Fruit fly (Drosophila melanogaster) whole organism, wandering third instar larva: ENCODE data around the gene CG31550.

Experiments
- CG32264 ChIP-seq: fragments of 200-800 bp; sonication (Bioruptor generic); optimal IDR thresholded peaks from 2 replicates; lab custom pipeline; 2016; ENCODE audit warnings: missing biosample characterization, missing genetic modification characterization
- CG9705 ChIP-seq: fragments of 200-800 bp; sonication (Bioruptor generic); optimal IDR thresholded peaks from 2 replicates; lab custom pipeline; 2018; ENCODE audit warnings: missing biosample characterization, mild to moderate bottlenecking, missing genetic modification characterization
- CrebA ChIP-seq: fragments of 200-800 bp; sonication (Bioruptor generic); optimal IDR thresholded peaks from 2 replicates; lab custom pipeline; 2016; ENCODE audit warnings: missing biosample characterization, mild to moderate bottlenecking, missing genetic modification characterization, borderline replicate concordance
- Dfd ChIP-seq: fragments of >200 bp; optimal IDR thresholded peaks from 2 replicates; lab custom pipeline; 2017; ENCODE audit warnings: missing biosample characterization, missing genetic modification characterization
- Dif ChIP-seq: fragments of 200-275, 200-300 bp; sonication (Bioruptor generic); optimal IDR thresholded peaks from 2 replicates; lab custom pipeline; 2018; ENCODE audit warnings: missing biosample characterization, missing genetic modification characterization; ENCODE audit not compliant: partially characterized antibody
- GATAd ChIP-seq: sonication (Bioruptor generic); optimal IDR thresholded peaks from 2 replicates; lab custom pipeline; 2016; ENCODE audit warnings: missing biosample characterization, missing genetic modification characterization
- HLH106 ChIP-seq: fragments of 200-800 bp; optimal IDR thresholded peaks from 3 replicates; lab custom pipeline; 2019; ENCODE audit warnings: missing biosample characterization, mild to moderate bottlenecking, missing genetic modification characterization, moderate library complexity
- Hnf4 ChIP-seq: fragments of 200-800 bp; sonication (Bioruptor generic); optimal IDR thresholded peaks from 2 replicates; lab custom pipeline; 2016; ENCODE audit warnings: missing biosample characterization, mild to moderate bottlenecking, missing genetic modification characterization
- Hr78 ChIP-seq: fragments of >200 bp; optimal IDR thresholded peaks from 2 replicates; lab custom pipeline; 2017; ENCODE audit warnings: missing biosample characterization, missing genetic modification characterization
- Hr83 ChIP-seq: fragments of 200-300 bp; sonication (Bioruptor generic); optimal IDR thresholded peaks from 2 replicates; lab custom pipeline; 2016; ENCODE audit warnings: missing biosample characterization, mild to moderate bottlenecking, missing genetic modification characterization, moderate library complexity; ENCODE audit not compliant: poor library complexity, severe bottlenecking
- Jra ChIP-seq: sonication (Bioruptor generic); optimal IDR thresholded peaks from 2 replicates; lab custom pipeline; 2016; ENCODE audit warnings: missing biosample characterization, missing genetic modification characterization
- Mio ChIP-seq: sonication (Bioruptor generic); optimal IDR thresholded peaks from 2 replicates; lab custom pipeline; 2016; ENCODE audit warnings: missing biosample characterization, missing genetic modification characterization
- Myc ChIP-seq: fragments of >200 bp; optimal IDR thresholded peaks from 2 replicates; lab custom pipeline; 2017
- N ChIP-seq: fragments of >200 bp; optimal IDR thresholded peaks from 2 replicates; lab custom pipeline; 2018; ENCODE audit warnings: missing biosample characterization, missing external identifiers, missing genetic modification characterization
- OdsH ChIP-seq: fragments of 200-800 bp; sonication (Bioruptor generic); optimal IDR thresholded peaks from 2 replicates; lab custom pipeline; 2016; ENCODE audit warnings: missing biosample characterization, mild to moderate bottlenecking, missing genetic modification characterization
- Rel ChIP-seq, 2 experiments: fragments of 200-800 bp; sonication (Bioruptor generic) in 1 of 2; optimal IDR thresholded peaks; 2 replicates in 1 of 2; 3 replicates in 1 of 2; lab custom pipeline; 2016 to 2019; ENCODE audit warnings: mild to moderate bottlenecking in 2 of 2, missing biosample characterization in 2 of 2, missing genetic modification characterization in 2 of 2, moderate library complexity in 1 of 2
- Sp1 ChIP-seq: fragments of 200-800 bp; sonication (Bioruptor generic); optimal IDR thresholded peaks from 3 replicates; lab custom pipeline; 2019; ENCODE audit warnings: missing biosample characterization, mild to moderate bottlenecking, missing genetic modification characterization, moderate library complexity
- Vsx2 ChIP-seq: fragments of 200-300, 225-300 bp; sonication (Bioruptor generic); optimal IDR thresholded peaks from 2 replicates; lab custom pipeline; 2018; ENCODE audit warnings: missing biosample characterization, missing genetic modification characterization; ENCODE audit not compliant: partially characterized antibody
- br ChIP-seq: fragments of 200-800 bp; sonication (Bioruptor generic); optimal IDR thresholded peaks from 2 replicates; lab custom pipeline; 2016; ENCODE audit warnings: missing biosample characterization, missing genetic modification characterization
- dl ChIP-seq, 2 experiments: fragments of 175-275, 200-275 bp in 1 of 2; fragments of 200-275 bp in 1 of 2; sonication (Bioruptor generic); optimal IDR thresholded peaks; lab custom pipeline; 2018; ENCODE audit warnings: mild to moderate bottlenecking in 2 of 2, missing biosample characterization in 2 of 2, missing genetic modification characterization in 2 of 2, moderate library complexity in 2 of 2; ENCODE audit not compliant: partially characterized antibody in 2 of 2, insufficient read depth in 1 of 2
- dmrt93B ChIP-seq: fragments of 200-800 bp; sonication (Bioruptor generic); optimal IDR thresholded peaks from 2 replicates; lab custom pipeline; 2018; ENCODE audit warnings: missing biosample characterization, mild to moderate bottlenecking, missing genetic modification characterization
- dsf ChIP-seq: sonication (Bioruptor generic); optimal IDR thresholded peaks from 2 replicates; lab custom pipeline; 2016; ENCODE audit warnings: missing biosample characterization, missing genetic modification characterization, borderline replicate concordance
- ey ChIP-seq: fragments of 200-800 bp; sonication (Bioruptor generic); optimal IDR thresholded peaks from 2 replicates; lab custom pipeline; 2016; ENCODE audit warnings: missing biosample characterization, missing genetic modification characterization
- foxo ChIP-seq, 2 experiments: fragments of 200-800 bp; sonication (Bioruptor generic); optimal IDR thresholded peaks; 2 replicates in 1 of 2; 3 replicates in 1 of 2; lab custom pipeline; 2016 to 2017; ENCODE audit warnings: missing biosample characterization in 2 of 2, missing genetic modification characterization in 2 of 2
- fru ChIP-seq: fragments of 200-800 bp; sonication (Bioruptor generic); optimal IDR thresholded peaks from 3 replicates; lab custom pipeline; 2016; ENCODE audit warnings: missing biosample characterization, mild to moderate bottlenecking, missing genetic modification characterization
- h ChIP-seq: fragments of 200-800 bp; sonication (Bioruptor generic); optimal IDR thresholded peaks from 3 replicates; lab custom pipeline; 2016; ENCODE audit warnings: missing biosample characterization, mild to moderate bottlenecking, missing genetic modification characterization
- jim ChIP-seq: fragments of 175-275, 200-325 bp; sonication (Bioruptor generic); optimal IDR thresholded peaks from 2 replicates; lab custom pipeline; 2016; ENCODE audit warnings: missing biosample characterization, mild to moderate bottlenecking, missing genetic modification characterization
- lola ChIP-seq: fragments of >200 bp; optimal IDR thresholded peaks from 2 replicates; lab custom pipeline; 2017; ENCODE audit warnings: missing biosample characterization, missing genetic modification characterization
- pan ChIP-seq: fragments of >200 bp; optimal IDR thresholded peaks from 2 replicates; lab custom pipeline; 2017
- psq ChIP-seq: fragments of 200-800 bp; sonication (Bioruptor generic); optimal IDR thresholded peaks from 3 replicates; lab custom pipeline; 2017; ENCODE audit warnings: missing biosample characterization, mild to moderate bottlenecking, missing genetic modification characterization, moderate library complexity
- rgr ChIP-seq: fragments of 200-800 bp; sonication (Bioruptor generic); optimal IDR thresholded peaks from 3 replicates; lab custom pipeline; 2016; ENCODE audit warnings: missing biosample characterization, mild to moderate bottlenecking, missing genetic modification characterization
- sage ChIP-seq: fragments of 200-800 bp; sonication (Bioruptor generic); optimal IDR thresholded peaks from 2 replicates; lab custom pipeline; 2016; ENCODE audit warnings: missing biosample characterization, mild to moderate bottlenecking, missing genetic modification characterization
- sv ChIP-seq: fragments of 200-800 bp; sonication (Bioruptor generic); optimal IDR thresholded peaks from 3 replicates; lab custom pipeline; 2016; ENCODE audit warnings: missing biosample characterization, missing genetic modification characterization
- usp ChIP-seq: fragments of >200 bp; optimal IDR thresholded peaks from 2 replicates; lab custom pipeline; 2017; ENCODE audit warnings: missing biosample characterization, missing genetic modification characterization
- woc ChIP-seq: sonication (Bioruptor generic); optimal IDR thresholded peaks from 2 replicates; lab custom pipeline; 2016; ENCODE audit warnings: missing biosample characterization, mild to moderate bottlenecking, missing genetic modification characterization

Gene CG31550

DNA sequence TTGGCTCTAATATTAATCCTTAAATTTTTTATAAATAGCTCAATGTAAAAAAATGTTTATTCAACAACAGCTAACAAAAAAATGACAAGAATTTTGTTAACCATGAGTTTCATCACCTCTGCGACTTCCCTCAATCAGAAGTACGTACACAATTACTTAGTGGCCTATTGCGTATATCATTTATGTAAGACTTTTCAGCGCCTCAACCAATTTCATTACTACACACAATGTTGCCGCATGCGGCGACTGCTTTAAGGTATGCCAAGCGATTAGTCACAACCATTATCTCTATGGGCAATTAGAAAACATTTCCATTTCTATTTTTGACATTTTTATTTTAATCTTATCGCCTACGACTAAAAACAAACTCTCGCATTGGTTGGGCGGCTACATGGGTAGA, 26.7 kb upstream of the CG31550 start:
- TF ChIP-seq Hr78 (GFP tag; lab: Kevin White, UChicago) (no peak), Mio (GFP tag; lab: Kevin White, UChicago) (no peak), sv (GFP tag; lab: Kevin White, UChicago) (no peak), CG32264 (GFP tag; lab: Kevin White, UChicago) (no peak), lola (GFP tag; lab: Kevin White, UChicago) (no peak), rgr (GFP tag; lab: Kevin White, UChicago) (no peak), pan (lab: Kevin White, UChicago) (no peak), HLH106 (tag; lab: Kevin White, UChicago) (no peak), ey (GFP tag; lab: Kevin White, UChicago) (no peak), Hnf4 (GFP tag; lab: Kevin White, UChicago) (no peak), CrebA (GFP tag; lab: Kevin White, UChicago) (no peak), psq (no peak), Vsx2 (no peak), jim (GFP tag; lab: Kevin White, UChicago) (no peak)

DNA sequence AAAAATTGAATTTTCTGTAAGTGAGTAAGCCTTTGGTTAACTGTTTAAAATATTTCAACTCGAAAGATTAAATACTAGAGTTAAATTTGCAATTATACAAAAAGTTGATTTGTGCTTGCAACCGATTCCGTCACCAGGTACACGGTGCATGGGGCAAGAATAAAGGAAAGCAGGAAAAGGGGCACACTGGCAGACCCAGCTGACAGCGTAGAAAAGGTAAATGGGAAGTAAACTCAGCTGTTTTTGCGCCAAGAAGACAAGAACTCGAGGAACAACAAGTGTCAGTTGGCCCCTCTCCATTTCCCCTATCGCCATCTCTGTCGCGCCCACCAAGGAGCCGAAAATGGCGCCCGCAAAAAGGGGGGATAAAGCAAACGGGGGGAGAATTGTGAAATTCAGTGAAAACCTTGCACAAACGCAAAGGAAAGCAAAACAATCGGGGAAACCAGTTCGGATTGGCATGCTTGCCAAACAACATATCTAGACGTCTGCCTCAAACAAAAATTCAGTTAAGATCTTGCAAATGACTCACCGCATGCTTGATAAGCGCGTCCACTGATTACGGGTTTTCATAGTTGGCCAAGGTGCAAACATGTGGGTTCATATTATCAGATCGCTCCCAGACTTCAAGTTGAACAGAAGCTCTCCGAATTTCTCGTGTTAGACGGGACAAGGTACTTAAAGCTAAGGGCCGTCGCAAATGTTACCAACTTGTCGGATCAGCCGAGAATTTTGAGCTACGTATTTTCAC, 22.0 kb upstream of the CG31550 start:
- TF ChIP-seq Jra (GFP tag; lab: Kevin White, UChicago) = peak; percentile 7
- TF ChIP-seq dl (GFP tag; optimal IDR thresholded peaks at IDR 0.05; lab: Kevin White, UChicago; ENCODE audit: insufficient read depth in 1 of 2, partially characterized antibody in 2 of 2) = no peak
- peak; percentile 5 for TF ChIP-seq Sp1 (GFP tag; lab: Kevin White, UChicago)
- no peak for TF ChIP-seq usp (GFP tag; lab: Kevin White, UChicago)
- peak in 1 of 2 experiments; percentile 11 for TF ChIP-seq foxo (GFP tag; optimal IDR thresholded peaks at IDR 0.05; lab: Kevin White, UChicago)
- no peak for TF ChIP-seq rgr (GFP tag; lab: Kevin White, UChicago)
- TF ChIP-seq lola (GFP tag; lab: Kevin White, UChicago) = no peak
- no peak for TF ChIP-seq Dif
- no peak for TF ChIP-seq dsf (GFP tag; lab: Kevin White, UChicago)
- TF ChIP-seq woc (GFP tag; lab: Kevin White, UChicago) = no peak
- TF ChIP-seq dmrt93B (GFP tag; lab: Kevin White, UChicago) = no peak
- TF ChIP-seq fru (GFP tag; lab: Kevin White, UChicago) = peak; percentile 7
- TF ChIP-seq HLH106 (tag; lab: Kevin White, UChicago) = no peak
- no peak for TF ChIP-seq Hr78 (GFP tag; lab: Kevin White, UChicago)
- no peak for TF ChIP-seq GATAd
- TF ChIP-seq psq = peak; percentile 52
- no peak for TF ChIP-seq N (GFP tag; lab: Kevin White, UChicago)
- no peak for TF ChIP-seq CG9705 (GFP tag; lab: Kevin White, UChicago)
- no peak for TF ChIP-seq sage (GFP tag; lab: Kevin White, UChicago)
- TF ChIP-seq h (GFP tag; lab: Kevin White, UChicago) = no peak
- TF ChIP-seq Myc (lab: Kevin White, UChicago) = no peak
- TF ChIP-seq Rel (GFP tag; optimal IDR thresholded peaks at IDR 0.05; lab: Kevin White, UChicago) = no peak
- peak; percentile 13 for TF ChIP-seq Rel (tag; optimal IDR thresholded peaks at IDR 0.05; lab: Kevin White, UChicago)

DNA sequence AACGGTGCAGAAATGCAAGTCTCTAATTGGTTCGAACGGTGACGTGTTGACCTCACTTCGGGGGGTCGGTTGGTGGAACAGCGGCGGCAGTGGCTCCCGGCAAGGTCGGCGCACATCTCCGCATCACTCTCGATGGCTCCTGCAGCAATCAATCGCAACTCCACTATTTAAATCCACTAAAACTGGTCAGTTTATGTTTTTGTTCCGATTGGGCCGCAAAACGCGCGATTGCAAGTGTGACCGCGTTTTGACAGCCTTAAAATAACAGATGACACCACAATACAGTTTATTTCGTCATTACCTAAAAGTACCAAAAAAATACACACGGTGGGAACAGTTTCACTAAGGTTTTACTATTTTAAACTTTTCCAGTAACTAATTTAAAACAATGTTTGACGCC, 20.9 kb upstream of the CG31550 start, which contains the start of gene PEK:
Gene PEK, minus strand, starts transcription at position 273 of the 400 bp plus-strand sequence.
- no peak for TF ChIP-seq Rel (GFP tag; optimal IDR thresholded peaks at IDR 0.05; lab: Kevin White, UChicago)
- peak; percentile 19 for TF ChIP-seq Rel (tag; optimal IDR thresholded peaks at IDR 0.05; lab: Kevin White, UChicago)
- no peak for TF ChIP-seq woc (GFP tag; lab: Kevin White, UChicago)
- no peak for TF ChIP-seq Dfd (GFP tag; lab: Kevin White, UChicago)
- TF ChIP-seq Myc (lab: Kevin White, UChicago) = peak; percentile 52

DNA sequence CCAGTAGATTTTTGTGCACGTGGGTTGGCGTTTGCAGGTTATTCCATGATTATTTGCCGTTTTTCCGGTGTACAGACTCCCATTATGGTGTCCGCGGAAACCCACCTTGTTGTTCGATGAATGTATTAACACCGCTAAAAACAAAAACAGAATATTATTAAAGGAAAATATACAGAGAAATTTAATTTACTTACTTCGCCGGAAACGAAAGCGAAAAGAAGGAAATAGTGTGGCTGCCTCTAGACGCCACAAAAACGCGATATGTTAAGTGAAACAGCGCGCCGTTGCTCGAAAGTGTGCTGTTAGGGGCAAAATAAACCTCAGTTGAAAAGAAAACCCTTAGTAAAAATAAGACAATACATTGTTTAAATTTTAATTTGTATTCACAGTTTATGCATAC, 18.5 kb upstream of the CG31550 start, which contains the start of gene RpL35A:
Gene RpL35A, minus strand, starts transcription at position 227 of the 400 bp plus-strand sequence.
- TF ChIP-seq rgr (GFP tag; lab: Kevin White, UChicago) = peak; percentile 83
- no peak for TF ChIP-seq Vsx2
- TF ChIP-seq woc (GFP tag; lab: Kevin White, UChicago) = peak; percentile 26
- no peak for TF ChIP-seq jim (GFP tag; lab: Kevin White, UChicago)
- TF ChIP-seq lola (GFP tag; lab: Kevin White, UChicago) = no peak
- peak; percentile 68 for TF ChIP-seq CG32264 (GFP tag; lab: Kevin White, UChicago)
- peak; percentile 16 for TF ChIP-seq ey (GFP tag; lab: Kevin White, UChicago)
- TF ChIP-seq fru (GFP tag; lab: Kevin White, UChicago) = peak; percentile 62
- peak; percentile 86 for TF ChIP-seq Sp1 (GFP tag; lab: Kevin White, UChicago)
- no peak for TF ChIP-seq dl (GFP tag; optimal IDR thresholded peaks at IDR 0.05; lab: Kevin White, UChicago; ENCODE audit: insufficient read depth in 1 of 2, partially characterized antibody in 2 of 2)
- TF ChIP-seq h (GFP tag; lab: Kevin White, UChicago) = peak; percentile 71
- peak; percentile 30 for TF ChIP-seq Myc (lab: Kevin White, UChicago)
- no peak for TF ChIP-seq Mio (GFP tag; lab: Kevin White, UChicago)
- TF ChIP-seq pan (lab: Kevin White, UChicago) = no peak
- TF ChIP-seq Rel (GFP tag; optimal IDR thresholded peaks at IDR 0.05; lab: Kevin White, UChicago) = no peak
- TF ChIP-seq Rel (tag; optimal IDR thresholded peaks at IDR 0.05; lab: Kevin White, UChicago) = peak; percentile 54
- TF ChIP-seq Hr83 (GFP tag; lab: Kevin White, UChicago) = peak; percentile 84
- peak; percentile 71 for TF ChIP-seq dmrt93B (GFP tag; lab: Kevin White, UChicago)
- peak; percentile 73 for TF ChIP-seq br (GFP tag; lab: Kevin White, UChicago)
- peak; percentile 4 for TF ChIP-seq OdsH
- peak; percentile 75 for TF ChIP-seq CG9705 (GFP tag; lab: Kevin White, UChicago)
- peak; percentile 42 to 56 for TF ChIP-seq foxo (GFP tag; optimal IDR thresholded peaks at IDR 0.05; lab: Kevin White, UChicago)
- TF ChIP-seq HLH106 (tag; lab: Kevin White, UChicago) = peak; percentile 58
